Worm (Caenorhabditis elegans) whole organism, L3 larva: ENCODE data around the gene byn-1.

Experiments
- R02D3.7 ChIP-seq: fragments of 150-350 bp; optimal IDR thresholded peaks from 2 replicates; lab custom pipeline; 2014; ENCODE audit warnings: missing biosample characterization, missing genetic modification characterization
- ZK546.5 ChIP-seq: sonication (generic microtip); optimal IDR thresholded peaks from 2 replicates; lab custom pipeline; 2017; ENCODE audit warnings: missing biosample characterization, missing genetic modification characterization
- aly-2 ChIP-seq: fragments of 150-350 bp; optimal IDR thresholded peaks from 2 replicates; lab custom pipeline; 2014; ENCODE audit warnings: missing biosample characterization, missing genetic modification characterization
- ama-1 ChIP-seq: fragments of 150-350 bp; optimal IDR thresholded peaks from 2 replicates; lab custom pipeline; 2018
- ceh-16 ChIP-seq: sonication (generic microtip); optimal IDR thresholded peaks from 2 replicates; lab custom pipeline; 2017; ENCODE audit warnings: missing biosample characterization, missing genetic modification characterization
- ceh-28 ChIP-seq: fragments of 150-350 bp; optimal IDR thresholded peaks from 2 replicates; lab custom pipeline; 2014; ENCODE audit warnings: missing biosample characterization, missing genetic modification reagents, missing genetic modification characterization
- ceh-82 ChIP-seq: fragments of 150-350 bp; optimal IDR thresholded peaks from 2 replicates; lab custom pipeline; 2014; ENCODE audit warnings: missing biosample characterization, missing genetic modification characterization
- daf-12 ChIP-seq: fragments of 150-350 bp; optimal IDR thresholded peaks from 2 replicates; lab custom pipeline; 2014; ENCODE audit warnings: missing biosample characterization, missing genetic modification reagents, missing genetic modification characterization
- egl-27 ChIP-seq: sonication (generic microtip); optimal IDR thresholded peaks from 4 replicates; lab custom pipeline; 2017; ENCODE audit warnings: missing biosample characterization, missing genetic modification reagents, missing genetic modification characterization
- egl-5 ChIP-seq: fragments of 150-350 bp; optimal IDR thresholded peaks from 2 replicates; lab custom pipeline; 2017; ENCODE audit warnings: missing biosample characterization, missing genetic modification reagents, missing genetic modification characterization, inconsistent platforms
- elt-2 ChIP-seq: sonication (generic microtip); optimal IDR thresholded peaks from 2 replicates; lab custom pipeline; 2016; ENCODE audit warnings: missing genetic modification reagents, mild to moderate bottlenecking, missing genetic modification characterization, missing compliant biosample characterization
- elt-3 ChIP-seq, 3 experiments: fragments of 150-350 bp in 1 of 3; sonication (generic microtip) in 2 of 3; optimal IDR thresholded peaks; 2 replicates in 2 of 3; 4 replicates in 1 of 3; lab custom pipeline; 2014 to 2017; ENCODE audit warnings: missing biosample characterization in 3 of 3, missing genetic modification characterization in 3 of 3
- eor-1 ChIP-seq, 2 experiments: fragments of 150-350 bp; optimal IDR thresholded peaks; 2 replicates each; lab custom pipeline; 2014 to 2018; ENCODE audit warnings: missing biosample characterization in 2 of 2, missing genetic modification characterization in 2 of 2
- fkh-2 ChIP-seq: fragments of 150-350 bp; optimal IDR thresholded peaks from 2 replicates; lab custom pipeline; 2014; ENCODE audit warnings: missing biosample characterization, missing genetic modification reagents, missing genetic modification characterization
- fos-1 ChIP-seq: fragments of 150-350 bp; optimal IDR thresholded peaks from 2 replicates; lab custom pipeline; 2014; ENCODE audit warnings: missing biosample characterization, missing genetic modification characterization
- hmg-11 ChIP-seq: sonication (generic microtip); optimal IDR thresholded peaks from 2 replicates; lab custom pipeline; 2016; ENCODE audit warnings: missing genetic modification characterization, missing compliant biosample characterization
- jun-1 ChIP-seq: fragments of 150-350 bp; optimal IDR thresholded peaks from 2 replicates; lab custom pipeline; 2014; ENCODE audit warnings: missing biosample characterization, missing genetic modification reagents, missing genetic modification characterization
- lin-15B ChIP-seq: fragments of 150-350 bp; optimal IDR thresholded peaks from 2 replicates; lab custom pipeline; 2014; ENCODE audit warnings: missing biosample characterization, missing genetic modification characterization
- lin-39 ChIP-seq: fragments of 150-350 bp; optimal IDR thresholded peaks from 2 replicates; lab custom pipeline; 2018; ENCODE audit warnings: missing biosample characterization, missing genetic modification reagents, missing genetic modification characterization
- lsy-12 ChIP-seq: sonication (generic microtip); optimal IDR thresholded peaks from 2 replicates; lab custom pipeline; 2016; ENCODE audit warnings: mild to moderate bottlenecking, missing genetic modification characterization, missing compliant biosample characterization
- mdl-1 ChIP-seq: fragments of 150-350 bp; optimal IDR thresholded peaks from 2 replicates; lab custom pipeline; 2014; ENCODE audit warnings: missing biosample characterization, missing genetic modification characterization
- mml-1 ChIP-seq: fragments of 150-350 bp; sonication (generic microtip); optimal IDR thresholded peaks from 3 replicates; lab custom pipeline; 2014; ENCODE audit warnings: missing biosample characterization, missing genetic modification characterization
- nfya-1 ChIP-seq: sonication (generic microtip); optimal IDR thresholded peaks from 2 replicates; lab custom pipeline; 2017; ENCODE audit warnings: missing genetic modification characterization, mild to moderate bottlenecking, missing compliant biosample characterization, antibody characterized with exemption, moderate library complexity; ENCODE audit not compliant: insufficient read depth
- nhr-11 ChIP-seq: fragments of 150-350 bp; optimal IDR thresholded peaks from 2 replicates; lab custom pipeline; 2014; ENCODE audit warnings: missing biosample characterization, missing genetic modification characterization
- nhr-12 ChIP-seq: fragments of 150-350 bp; optimal IDR thresholded peaks from 2 replicates; lab custom pipeline; 2014; ENCODE audit warnings: missing biosample characterization, missing genetic modification characterization
- nhr-23 ChIP-seq: fragments of 150-350 bp; optimal IDR thresholded peaks from 2 replicates; lab custom pipeline; 2014; ENCODE audit warnings: missing biosample characterization, missing genetic modification reagents, missing genetic modification characterization
- nhr-25 ChIP-seq: sonication (generic microtip); optimal IDR thresholded peaks from 2 replicates; lab custom pipeline; 2017; ENCODE audit warnings: missing biosample characterization, missing genetic modification characterization
- nhr-43 ChIP-seq: sonication (generic microtip); optimal IDR thresholded peaks from 2 replicates; lab custom pipeline; 2016; ENCODE audit warnings: mild to moderate bottlenecking, missing genetic modification characterization, missing compliant biosample characterization; ENCODE audit not compliant: poor library complexity, severe bottlenecking
- nhr-67 ChIP-seq: fragments of 150-350 bp; optimal IDR thresholded peaks from 2 replicates; lab custom pipeline; 2014; ENCODE audit warnings: missing biosample characterization, missing genetic modification characterization
- nhr-76 ChIP-seq: fragments of 150-350 bp; sonication (generic microtip); optimal IDR thresholded peaks from 5 replicates; lab custom pipeline; 2014; ENCODE audit warnings: missing biosample characterization, missing genetic modification characterization
- nhr-77 ChIP-seq: fragments of 150-350 bp; optimal IDR thresholded peaks from 2 replicates; lab custom pipeline; 2014; ENCODE audit warnings: missing biosample characterization, missing genetic modification characterization
- pha-4 ChIP-seq: fragments of 150-350 bp; optimal IDR thresholded peaks from 2 replicates; lab custom pipeline; 2014; ENCODE audit warnings: missing biosample characterization, missing genetic modification reagents, missing genetic modification characterization
- pqm-1 ChIP-seq: fragments of 150-350 bp; optimal IDR thresholded peaks from 2 replicates; lab custom pipeline; 2017; ENCODE audit warnings: missing biosample characterization, missing genetic modification characterization, inconsistent platforms
- sea-2 ChIP-seq: fragments of 150-350 bp; sonication (generic microtip); optimal IDR thresholded peaks from 4 replicates; lab custom pipeline; 2014; ENCODE audit warnings: missing biosample characterization, missing genetic modification reagents, missing genetic modification characterization
- snpc-4 ChIP-seq: fragments of 150-350 bp; optimal IDR thresholded peaks from 2 replicates; lab custom pipeline; 2014; ENCODE audit warnings: missing biosample characterization, missing genetic modification characterization
- tbx-2 ChIP-seq: sonication (generic microtip); optimal IDR thresholded peaks from 2 replicates; lab custom pipeline; 2016; ENCODE audit warnings: mild to moderate bottlenecking, missing genetic modification characterization, missing compliant biosample characterization
- unc-39 ChIP-seq: sonication (generic microtip); optimal IDR thresholded peaks from 4 replicates; lab custom pipeline; 2017; ENCODE audit warnings: missing biosample characterization, missing genetic modification characterization
- unc-62 ChIP-seq: fragments of 150-350 bp; sonication (generic microtip); optimal IDR thresholded peaks from 4 replicates; lab custom pipeline; 2014; ENCODE audit warnings: missing biosample characterization, missing genetic modification reagents, missing genetic modification characterization
- zag-1 ChIP-seq: fragments of 150-350 bp; optimal IDR thresholded peaks from 2 replicates; lab custom pipeline; 2014; ENCODE audit warnings: missing biosample characterization, missing genetic modification characterization
- ztf-4 ChIP-seq: fragments of 150-350 bp; optimal IDR thresholded peaks from 2 replicates; lab custom pipeline; 2014; ENCODE audit warnings: missing biosample characterization, missing genetic modification characterization

byn-1 gene

DNA sequence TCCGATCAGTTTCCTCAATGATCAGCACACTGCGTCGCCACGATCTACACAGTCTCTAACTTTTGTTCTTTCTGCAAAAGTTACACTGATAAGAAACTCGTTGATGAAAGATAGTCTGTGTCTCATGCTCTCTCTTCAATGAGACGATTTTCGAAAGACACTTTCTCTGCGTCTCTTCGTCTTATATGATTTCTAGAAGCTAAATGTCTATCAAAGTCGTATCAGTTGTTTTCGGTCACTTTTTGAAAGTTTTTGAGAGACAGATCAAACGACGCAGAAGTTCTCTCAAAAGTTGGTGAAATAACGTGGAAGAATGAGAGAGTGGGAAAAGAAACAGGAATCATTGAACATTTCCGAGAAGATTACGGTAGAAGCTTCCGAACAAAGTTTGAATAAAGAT is 36.6 kb upstream of the byn-1 start:
- TF ChIP-seq pha-4 (tag; lab: Kevin White, UChicago) (no peak), nhr-67 (tag; lab: Kevin White, UChicago) (no peak), ceh-82 (tag; lab: Kevin White, UChicago) (no peak), eor-1 (tag; optimal IDR thresholded peaks at IDR 0.05; lab: Kevin White, UChicago) (no peak), nhr-11 (tag; lab: Kevin White, UChicago) (no peak), jun-1 (no peak), R02D3.7 (tag; lab: Kevin White, UChicago) (peak; percentile 57), ZK546.5 (tag; lab: Kevin White, UChicago) (no peak), egl-27 (tag; lab: Kevin White, UChicago) (peak; percentile 56), nhr-12 (tag; lab: Kevin White, UChicago) (no peak), nfya-1 (tag; lab: Kevin White, UChicago) (peak; percentile 71), daf-12 (tag; lab: Kevin White, UChicago) (no peak), mdl-1 (tag; lab: Kevin White, UChicago) (no peak), fos-1 (tag; lab: Kevin White, UChicago) (no peak), lin-39 (tag; lab: Kevin White, UChicago) (no peak), elt-2 (tag; lab: Kevin White, UChicago) (peak; percentile 83), nhr-76 (tag; lab: Kevin White, UChicago) (peak; percentile 19), fkh-2 (tag; lab: Kevin White, UChicago) (no peak), tbx-2 (tag; lab: Kevin White, UChicago) (no peak), ztf-4 (tag; lab: Kevin White, UChicago) (no peak), egl-5 (tag; lab: Kevin White, UChicago) (no peak), sea-2 (GFP tag; lab: Kevin White, UChicago) (no peak), elt-3 (tag; optimal IDR thresholded peaks at IDR 0.05; lab: Kevin White, UChicago) (peak; percentile 41 to 84 (median 77)), nhr-43 (tag; lab: Kevin White, UChicago) (peak; percentile 64), aly-2 (tag; lab: Kevin White, UChicago) (no peak), pqm-1 (tag; lab: Kevin White, UChicago) (peak; percentile 79), ceh-28 (peak; percentile 53), lsy-12 (no peak), lin-15B (tag; lab: Kevin White, UChicago) (peak; percentile 30), mml-1 (peak; percentile 28), unc-39 (no peak), unc-62 (GFP tag; lab: Kevin White, UChicago) (peak; percentile 19), nhr-25 (peak; percentile 13), snpc-4 (no peak), nhr-77 (no peak), nhr-23 (peak; percentile 84), ama-1 (lab: Kevin White, UChicago) (peak; percentile 31)

DNA sequence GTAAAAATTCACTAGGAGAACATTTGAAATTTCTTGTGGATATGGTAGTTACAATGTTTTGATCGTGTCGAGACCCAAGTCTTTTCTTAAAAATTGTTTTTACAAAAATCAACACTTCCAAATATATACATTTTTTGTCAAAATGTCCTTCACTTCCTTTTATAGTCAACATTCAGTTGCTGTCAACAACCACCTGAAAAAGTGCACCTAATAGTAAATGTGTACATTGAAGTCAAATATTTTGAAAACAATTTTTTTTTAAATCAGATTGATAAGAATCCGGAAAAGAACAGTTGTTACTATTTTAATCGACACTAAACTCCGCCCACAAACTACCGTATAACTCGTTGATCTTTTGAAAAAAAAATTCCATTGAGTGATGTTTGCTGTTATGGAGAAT is 36.1 kb upstream of the byn-1 start:
- TF ChIP-seq unc-62 (GFP tag; lab: Kevin White, UChicago) (no peak), ama-1 (lab: Kevin White, UChicago) (no peak), ceh-82 (tag; lab: Kevin White, UChicago) (no peak), pha-4 (tag; lab: Kevin White, UChicago) (peak; percentile 18), elt-3 (tag; optimal IDR thresholded peaks at IDR 0.05; lab: Kevin White, UChicago) (no peak), sea-2 (GFP tag; lab: Kevin White, UChicago) (no peak), nhr-11 (tag; lab: Kevin White, UChicago) (no peak)

DNA sequence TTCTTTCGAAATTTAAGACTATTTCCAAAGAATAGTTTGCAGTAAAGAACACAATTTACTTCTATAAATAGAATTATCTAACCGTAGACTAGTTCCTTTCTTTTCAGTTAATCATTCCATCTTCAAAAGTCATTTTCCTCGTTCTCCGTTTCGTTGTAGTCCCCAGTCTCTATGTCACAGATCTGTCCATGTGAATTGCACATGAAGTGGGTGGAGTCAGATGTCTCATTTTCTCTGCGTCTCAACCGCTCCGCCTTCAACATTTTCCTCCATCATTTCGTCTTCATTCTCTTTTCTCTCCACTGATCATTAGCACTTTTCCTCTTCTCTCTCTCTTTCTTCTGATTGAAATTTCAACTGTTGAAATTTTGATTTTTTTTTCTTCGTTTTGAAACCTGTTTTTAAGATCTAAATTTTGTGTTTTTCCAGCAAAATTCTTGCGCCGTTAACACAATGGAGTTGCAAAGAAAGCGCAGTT is 34.2 kb upstream of the byn-1 start, which contains the start of gene T07E3.4:
T07E3.4 (plus strand) TSS at position 428 of the 478 bp plus-strand sequence.
- TF ChIP-seq tbx-2 (tag; lab: Kevin White, UChicago): peak; percentile 25
- TF ChIP-seq egl-27 (tag; lab: Kevin White, UChicago): peak; percentile 24
- TF ChIP-seq jun-1: peak; percentile 63
- TF ChIP-seq mml-1: peak; percentile 96
- TF ChIP-seq nhr-23: peak; percentile 90
- TF ChIP-seq nhr-12 (tag; lab: Kevin White, UChicago): no peak
- TF ChIP-seq pha-4 (tag; lab: Kevin White, UChicago): peak; percentile 44
- peak; percentile 65 for TF ChIP-seq pqm-1 (tag; lab: Kevin White, UChicago)
- TF ChIP-seq zag-1 (tag; lab: Kevin White, UChicago): no peak
- no peak for TF ChIP-seq ceh-16 (tag; lab: Kevin White, UChicago)
- no peak for TF ChIP-seq nhr-77
- no peak for TF ChIP-seq fkh-2 (tag; lab: Kevin White, UChicago)
- TF ChIP-seq nhr-43 (tag; lab: Kevin White, UChicago): peak; percentile 68
- peak; percentile 34 for TF ChIP-seq fos-1 (tag; lab: Kevin White, UChicago)
- peak; percentile 47 for TF ChIP-seq ceh-28
- peak; percentile 88 for TF ChIP-seq nfya-1 (tag; lab: Kevin White, UChicago)
- peak; percentile 58 for TF ChIP-seq nhr-11 (tag; lab: Kevin White, UChicago)
- no peak for TF ChIP-seq R02D3.7 (tag; lab: Kevin White, UChicago)
- no peak for TF ChIP-seq ztf-4 (tag; lab: Kevin White, UChicago)
- TF ChIP-seq elt-2 (tag; lab: Kevin White, UChicago): peak; percentile 54
- TF ChIP-seq nhr-25: peak; percentile 82
- TF ChIP-seq hmg-11 (tag; lab: Kevin White, UChicago): peak; percentile 77
- no peak for TF ChIP-seq unc-39
- TF ChIP-seq lin-15B (tag; lab: Kevin White, UChicago): peak; percentile 38
- TF ChIP-seq sea-2 (GFP tag; lab: Kevin White, UChicago): no peak
- TF ChIP-seq lin-39 (tag; lab: Kevin White, UChicago): peak; percentile 78
